Worm (Caenorhabditis elegans): ENCODE results near the gene clec-177.

DNA sequence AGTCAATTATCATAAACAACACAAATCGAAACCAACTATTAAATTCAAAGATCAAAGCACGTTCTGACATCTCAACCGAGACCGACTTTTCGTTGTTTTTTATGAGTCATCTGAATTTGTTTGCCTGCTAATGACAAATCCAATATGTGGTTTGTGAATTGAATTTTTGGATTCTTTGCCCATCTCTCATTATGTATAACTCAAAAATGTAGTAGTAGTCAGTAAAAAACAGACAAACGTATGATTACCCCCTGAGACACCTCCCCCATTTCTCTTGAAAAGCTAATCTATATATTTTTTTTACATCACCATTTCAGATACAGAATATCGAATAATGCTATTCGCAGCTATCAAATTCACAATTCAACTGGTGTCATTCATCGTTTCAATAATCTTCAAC, 40.6 kb upstream of the clec-177 start, which contains the start of gene str-169:
- TF ChIP-seq dao-5 (tag; optimal IDR thresholded peaks at IDR 0.05) = no peak
- TF ChIP-seq him-1 (tag; optimal IDR thresholded peaks at IDR 0.05) = no peak

Measured in whole organism, L4/young adult.